Fruit fly (Drosophila melanogaster): ENCODE results near the gene Gr28a.

DNA sequence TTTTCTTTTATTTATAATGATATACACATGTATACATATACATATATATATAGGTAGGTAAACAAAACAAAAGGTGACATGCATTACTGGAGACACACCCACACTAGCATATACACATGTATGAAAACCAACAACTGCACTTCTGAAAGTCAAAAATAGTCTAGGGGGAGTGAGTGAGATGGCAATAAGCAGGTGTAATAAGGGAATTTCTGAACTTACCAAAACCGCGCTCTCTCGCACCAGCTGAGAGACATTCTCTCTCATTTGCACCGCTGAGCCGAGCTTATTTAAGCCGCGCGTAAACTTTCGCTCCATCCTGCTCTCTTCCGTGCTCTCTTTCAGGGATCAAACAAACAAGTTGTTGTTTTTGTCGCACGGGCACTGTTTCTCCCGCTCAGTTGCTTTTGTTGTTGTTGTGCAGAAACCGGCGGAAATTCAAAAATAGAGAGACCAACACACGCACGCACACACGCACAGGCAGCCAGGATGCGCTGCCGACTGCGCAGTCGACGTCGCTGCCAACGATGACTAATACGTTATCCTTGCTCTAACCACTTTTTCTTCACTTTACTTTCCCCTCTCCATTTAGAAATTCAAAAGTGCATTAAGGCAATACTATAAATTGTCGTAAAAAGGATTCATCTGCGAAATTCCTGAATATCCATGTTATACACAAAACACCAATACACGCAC, 41.4 kb upstream of the Gr28a start:
- TF ChIP-seq CG8478 (optimal IDR thresholded peaks at IDR 0.05) (no peak), CTCF (optimal IDR thresholded peaks at IDR 0.05) (no peak)

Measured in S2 (cell line).